Worm (Caenorhabditis elegans) whole organism, L1 larva: ENCODE measurements around the gene C40H1.9.

Experiments
- aha-1 ChIP-seq: fragments of 150-350 bp; optimal IDR thresholded peaks from 2 replicates; lab custom pipeline; 2014; ENCODE audit warnings: missing biosample characterization, missing genetic modification characterization
- ama-1 ChIP-seq: fragments of 150-350 bp; optimal IDR thresholded peaks from 2 replicates; lab custom pipeline; 2014
- ceh-63 ChIP-seq: fragments of 200-800 bp; sonication (Bioruptor generic); optimal IDR thresholded peaks from 2 replicates; lab custom pipeline; 2018; ENCODE audit warnings: mild to moderate bottlenecking, missing genetic modification characterization, missing compliant biosample characterization
- ceh-8 ChIP-seq: fragments of 200-800 bp; sonication (Bioruptor generic); optimal IDR thresholded peaks from 2 replicates; lab custom pipeline; 2018; ENCODE audit warnings: mild to moderate bottlenecking, missing genetic modification characterization, moderate library complexity, missing compliant biosample characterization
- ceh-82 ChIP-seq, 3 experiments: fragments of 150-350 bp in 1 of 3; sonication (generic microtip) in 2 of 3; optimal IDR thresholded peaks; 2 replicates each; lab custom pipeline; 2014 to 2017; ENCODE audit warnings: missing biosample characterization in 3 of 3, missing genetic modification characterization in 3 of 3
- ceh-90 ChIP-seq: sonication (generic microtip); optimal IDR thresholded peaks from 2 replicates; lab custom pipeline; 2016; ENCODE audit warnings: missing genetic modification characterization, missing compliant biosample characterization
- ces-1 ChIP-seq: fragments of 150-350 bp; optimal IDR thresholded peaks from 2 replicates; lab custom pipeline; 2014; ENCODE audit warnings: missing biosample characterization, missing genetic modification reagents, missing genetic modification characterization
- dpl-1 ChIP-seq, 3 experiments: fragments of 150-350 bp in 2 of 3; sonication (generic microtip) in 1 of 3; optimal IDR thresholded peaks; 2 replicates each; lab custom pipeline; 2014 to 2017; ENCODE audit warnings: missing biosample characterization in 3 of 3, missing genetic modification characterization in 3 of 3, missing genetic modification reagents in 3 of 3
- efl-1 ChIP-seq, 4 experiments: fragments of 150-350 bp; optimal IDR thresholded peaks in 3 of 4; peaks in 1 of 4; 1 replicate in 1 of 4; 2 replicates in 3 of 4; lab custom pipeline; 2014; ENCODE audit warnings: missing biosample characterization in 2 of 4, missing genetic modification characterization in 2 of 4, missing genetic modification reagents in 2 of 4
- egl-13 ChIP-seq: sonication (generic microtip); optimal IDR thresholded peaks from 2 replicates; lab custom pipeline; 2016; ENCODE audit warnings: missing genotype, missing genetic modification reagents, missing genetic modification characterization, missing compliant biosample characterization
- elt-2 ChIP-seq: sonication (generic microtip); optimal IDR thresholded peaks from 2 replicates; lab custom pipeline; 2016; ENCODE audit warnings: missing genetic modification characterization, mild to moderate bottlenecking, inconsistent platforms, missing compliant biosample characterization, missing genetic modification reagents
- elt-3 ChIP-seq, 6 experiments: fragments of 150-350 bp in 1 of 6; sonication (generic microtip); optimal IDR thresholded peaks; 2 replicates each; lab custom pipeline; 2017 to 2018; ENCODE audit warnings: missing biosample characterization in 6 of 6, missing genetic modification characterization in 6 of 6, inconsistent platforms in 1 of 6
- fkh-4 ChIP-seq: sonication (generic microtip); optimal IDR thresholded peaks from 2 replicates; lab custom pipeline; 2016; ENCODE audit warnings: missing compliant biosample characterization, missing genetic modification characterization, borderline replicate concordance
- grh-1 ChIP-seq: fragments of 200-800 bp; sonication (Bioruptor generic); IDR thresholded peaks from 2 replicates; pipeline ENCODE4 v1.3.6; 2022; ENCODE audit warnings: missing genetic modification reagents, missing genetic modification characterization, missing compliant biosample characterization
- hlh-4 ChIP-seq: sonication (generic microtip); optimal IDR thresholded peaks from 2 replicates; lab custom pipeline; 2016; ENCODE audit warnings: mild to moderate bottlenecking, missing genetic modification characterization, missing compliant biosample characterization
- irx-1 ChIP-seq: sonication (generic microtip); optimal IDR thresholded peaks from 2 replicates; lab custom pipeline; 2016; ENCODE audit warnings: missing genetic modification characterization, missing compliant biosample characterization
- isw-1 ChIP-seq: fragments of 200-800 bp; sonication (Bioruptor generic); IDR thresholded peaks from 2 replicates; pipeline ENCODE4 v1.3.6; 2022; ENCODE audit warnings: missing genetic modification characterization, missing compliant biosample characterization
- lin-13 ChIP-seq: fragments of 150-350 bp; optimal IDR thresholded peaks from 2 replicates; lab custom pipeline; 2014; ENCODE audit warnings: missing biosample characterization, missing genetic modification reagents, missing genetic modification characterization
- lin-14 ChIP-seq: fragments of 200-800 bp; sonication (Bioruptor generic); optimal IDR thresholded peaks from 2 replicates; lab custom pipeline; 2018; ENCODE audit warnings: mild to moderate bottlenecking, missing genetic modification characterization, moderate library complexity, missing compliant biosample characterization
- lin-35 ChIP-seq, 2 experiments: fragments of 150-350 bp; optimal IDR thresholded peaks; 2 replicates each; lab custom pipeline; 2014; ENCODE audit warnings: missing biosample characterization in 2 of 2, missing genetic modification characterization in 2 of 2, missing genetic modification reagents in 2 of 2
- lin-39 ChIP-seq: fragments of 150-350 bp; optimal IDR thresholded peaks from 2 replicates; lab custom pipeline; 2014; ENCODE audit warnings: missing biosample characterization, missing genetic modification reagents, missing genetic modification characterization
- mdl-1 ChIP-seq, 2 experiments: fragments of 150-350 bp; optimal IDR thresholded peaks; 2 replicates each; lab custom pipeline; 2014 to 2017; ENCODE audit warnings: missing biosample characterization in 2 of 2, missing genetic modification characterization in 2 of 2, inconsistent platforms in 1 of 2
- mep-1 ChIP-seq: fragments of 150-350 bp; optimal IDR thresholded peaks from 2 replicates; lab custom pipeline; 2014; ENCODE audit warnings: missing biosample characterization, missing genetic modification characterization
- nhr-20 ChIP-seq: sonication (generic microtip); optimal IDR thresholded peaks from 2 replicates; lab custom pipeline; 2016; ENCODE audit warnings: mild to moderate bottlenecking, missing genetic modification characterization, missing compliant biosample characterization
- nhr-47 ChIP-seq: sonication (generic microtip); optimal IDR thresholded peaks from 2 replicates; lab custom pipeline; 2016; ENCODE audit warnings: mild to moderate bottlenecking, missing genetic modification characterization, moderate library complexity, missing compliant biosample characterization
- nhr-76 ChIP-seq: sonication (generic microtip); optimal IDR thresholded peaks from 2 replicates; lab custom pipeline; 2017; ENCODE audit warnings: missing biosample characterization, missing genetic modification characterization
- nhr-85 ChIP-seq: sonication (generic microtip); peaks from one replicate; lab custom pipeline; 2016; ENCODE audit warnings: missing genetic modification characterization, inconsistent platforms, missing compliant biosample characterization
- nhr-90 ChIP-seq: sonication (generic microtip); optimal IDR thresholded peaks from 2 replicates; lab custom pipeline; 2016; ENCODE audit warnings: mild to moderate bottlenecking, missing genetic modification characterization, missing compliant biosample characterization; ENCODE audit not compliant: poor library complexity
- pag-3 ChIP-seq: sonication (generic microtip); optimal IDR thresholded peaks from 2 replicates; lab custom pipeline; 2017; ENCODE audit warnings: missing genetic modification characterization, mild to moderate bottlenecking, missing compliant biosample characterization, antibody characterized with exemption, borderline replicate concordance; ENCODE audit not compliant: insufficient read depth
- pqm-1 ChIP-seq: sonication (generic microtip); optimal IDR thresholded peaks from 3 replicates; lab custom pipeline; 2017; ENCODE audit warnings: missing biosample characterization, missing genetic modification characterization
- rnt-1 ChIP-seq: sonication (generic microtip); optimal IDR thresholded peaks from 2 replicates; lab custom pipeline; 2016; ENCODE audit warnings: mild to moderate bottlenecking, missing genetic modification characterization, moderate library complexity, missing compliant biosample characterization
- sptf-1 ChIP-seq: fragments of 150-350 bp; optimal IDR thresholded peaks from 2 replicates; lab custom pipeline; 2014; ENCODE audit warnings: missing biosample characterization, missing genetic modification characterization
- swsn-7 ChIP-seq: sonication (generic microtip); optimal IDR thresholded peaks from 2 replicates; lab custom pipeline; 2016; ENCODE audit warnings: missing genetic modification characterization, missing compliant biosample characterization
- xbp-1 ChIP-seq: sonication (generic microtip); optimal IDR thresholded peaks from 2 replicates; lab custom pipeline; 2016; ENCODE audit warnings: missing genetic modification characterization, missing compliant biosample characterization
- ztf-11 ChIP-seq, 2 experiments: sonication (generic microtip); optimal IDR thresholded peaks; 2 replicates each; lab custom pipeline; 2016 to 2017; ENCODE audit warnings: missing genetic modification characterization in 2 of 2, missing biosample characterization in 1 of 2, missing compliant biosample characterization in 1 of 2

Gene C40H1.9

DNA sequence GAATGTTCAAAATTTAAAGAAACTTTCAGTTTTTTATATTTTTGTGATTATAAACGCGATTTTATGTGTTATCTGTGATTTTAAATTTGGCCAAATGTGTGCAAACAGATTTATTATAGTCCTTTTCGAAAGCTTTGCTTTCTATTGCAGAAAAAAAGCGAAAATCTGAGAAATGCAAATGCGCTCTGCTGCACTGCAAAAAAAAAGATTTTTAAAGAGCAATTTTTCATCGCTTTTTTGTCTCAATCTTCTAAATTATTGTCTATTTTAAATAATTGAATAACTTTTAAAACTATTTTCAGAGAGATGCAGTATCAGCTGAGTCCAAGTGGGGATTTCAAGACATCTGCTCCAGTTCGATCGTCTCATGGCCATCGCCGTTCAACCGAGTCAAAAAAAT lies 2.3 kb downstream of the C40H1.9 start, which contains the start of gene cpb-1:
TSS of gene cpb-1 (plus strand) at position 301 of the 400 bp plus-strand sequence.
- TF ChIP-seq sptf-1 (tag; lab: Kevin White, UChicago), result no peak
- peak in 1 of 2 experiments; percentile 19 for TF ChIP-seq efl-1 (optimal IDR thresholded peaks at IDR 0.05; lab: Kevin White, UChicago)
- TF ChIP-seq efl-1 (GFP tag; optimal IDR thresholded peaks at IDR 0.05 in 1 of 2; lab: Kevin White, UChicago), result no peak

- TF ChIP-seq mep-1 (tag; lab: Kevin White, UChicago) (no peak), nhr-76 (no peak), elt-3 (tag; optimal IDR thresholded peaks at IDR 0.05; lab: Kevin White, UChicago) (no peak), grh-1 (no peak), isw-1 (GFP tag; lab: Robert Waterston, UW) (no peak), hlh-4 (no peak), ceh-82 (tag; optimal IDR thresholded peaks at IDR 0.05; lab: Kevin White, UChicago) (no peak), fkh-4 (tag; lab: Kevin White, UChicago) (no peak)
These were observed 5.0 kb downstream of the C40H1.9 start, which contains the start of gene C40H1.7 for ce11 chrIII:9324724-9325123. C40H1.7 (plus strand) TSS chrIII:9325024.

DNA sequence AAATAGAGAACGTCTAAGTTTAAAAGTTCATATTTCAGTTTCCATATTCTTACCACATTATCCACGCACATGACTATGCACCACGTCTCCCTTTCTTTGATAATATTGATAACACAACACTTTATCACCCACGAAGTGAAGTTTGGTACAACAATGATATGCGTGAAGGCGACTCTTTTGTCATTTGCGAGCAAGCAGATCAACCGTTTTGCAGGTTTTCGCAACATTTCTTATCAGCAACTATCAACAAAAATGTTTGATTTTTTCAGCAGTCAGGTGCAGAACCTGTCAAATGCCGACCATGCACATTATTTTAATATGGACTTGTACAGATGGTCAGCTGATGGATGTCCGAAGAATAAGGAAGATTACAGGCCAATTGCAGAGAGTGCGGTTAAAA lies 6.8 kb downstream of the C40H1.9 start:
- no peak for TF ChIP-seq ceh-8 (GFP tag; lab: Kevin White, UChicago)
- peak in 1 of 2 experiments; percentile 40 for TF ChIP-seq mdl-1 (tag; optimal IDR thresholded peaks at IDR 0.05; lab: Kevin White, UChicago)
- peak; percentile 28 for TF ChIP-seq lin-14 (GFP tag; lab: Kevin White, UChicago)
- peak in 1 of 2 experiments; percentile 46 for TF ChIP-seq lin-35 (GFP tag; optimal IDR thresholded peaks at IDR 0.05; lab: Kevin White, UChicago)
- TF ChIP-seq elt-2, result peak; percentile 96
- no peak for TF ChIP-seq ces-1 (GFP tag; lab: Kevin White, UChicago)
- peak; percentile 37 for TF ChIP-seq nhr-90 (tag; lab: Kevin White, UChicago)
- TF ChIP-seq egl-13 (tag; lab: Kevin White, UChicago), result peak; percentile 30
- TF ChIP-seq nhr-20, result peak; percentile 15
- peak; percentile 46 for TF ChIP-seq pqm-1

ce11 chrIII:9327910-9328309 lies 8.2 kb downstream of the C40H1.9 start:
- TF ChIP-seq xbp-1 (tag; lab: Kevin White, UChicago) (no peak), nhr-47 (tag; lab: Kevin White, UChicago) (no peak), pag-3 (no peak), nhr-85 (tag; lab: Kevin White, UChicago) (no peak), lin-39 (no peak)

ce11 chrIII:9328732-9329131 lies 9.0 kb downstream of the C40H1.9 start:
- TF ChIP-seq nhr-85 (tag; lab: Kevin White, UChicago) (peak; percentile 22), ztf-11 (tag; optimal IDR thresholded peaks at IDR 0.05; lab: Kevin White, UChicago) (no peak), lin-14 (GFP tag; lab: Kevin White, UChicago) (peak; percentile 27), isw-1 (GFP tag; lab: Robert Waterston, UW) (no peak), nhr-20 (peak; percentile 2)

ce11 chrIII:9329266-9329665 lies 9.5 kb downstream of the C40H1.9 start, which contains the start of gene C40H1.3:
C40H1.3 (minus strand) TSS chrIII:9329366.
- TF ChIP-seq swsn-7 (tag; lab: Kevin White, UChicago) (no peak), irx-1 (tag; lab: Kevin White, UChicago) (no peak), aha-1 (tag; lab: Kevin White, UChicago) (no peak), ceh-63 (no peak), mdl-1 (tag; optimal IDR thresholded peaks at IDR 0.05; lab: Kevin White, UChicago) (no peak), rnt-1 (tag; lab: Kevin White, UChicago) (no peak), ceh-90 (tag; lab: Kevin White, UChicago) (no peak), lin-13 (GFP tag; lab: Kevin White, UChicago) (no peak), dpl-1 (GFP tag; optimal IDR thresholded peaks at IDR 0.05; lab: Kevin White, UChicago) (no peak), ama-1 (lab: Kevin White, UChicago) (no peak)
